Worm (Caenorhabditis elegans) whole organism, midembryonic: Measurements from ENCODE around the gene Y55F3AM.21.

Experiments used
- T22C8.4 ChIP-seq: fragments of 200-800 bp; sonication (Bioruptor generic); IDR thresholded peaks from 2 replicates; pipeline ENCODE4 v1.3.6; 2022; ENCODE audit warnings: missing genetic modification characterization, missing compliant biosample characterization
- cog-1 ChIP-seq: sonication (generic microtip); optimal IDR thresholded peaks from 2 replicates; lab custom pipeline; 2016; ENCODE audit warnings: missing genetic modification characterization, missing compliant biosample characterization
- flt-1 ChIP-seq: fragments of 200-800 bp; sonication (Bioruptor generic); IDR thresholded peaks from 2 replicates; pipeline ENCODE4 v1.3.6; 2022; ENCODE audit warnings: missing genetic modification characterization, missing compliant biosample characterization
- klf-2 ChIP-seq: fragments of 200-800 bp; sonication (Bioruptor generic); conservative IDR thresholded peaks from 2 replicates; pipeline ENCODE4 v1.3.6; 2022; ENCODE audit warnings: missing genetic modification reagents, missing genetic modification characterization, missing compliant biosample characterization
- med-1 ChIP-seq: sonication (generic microtip); optimal IDR thresholded peaks from 2 replicates; lab custom pipeline; 2017; ENCODE audit warnings: missing genetic modification characterization, mild to moderate bottlenecking, missing compliant biosample characterization, antibody characterized with exemption, missing genetic modification reagents; ENCODE audit not compliant: insufficient read depth
- ref-1 ChIP-seq: fragments of 200-800 bp; sonication (Bioruptor generic); conservative IDR thresholded peaks from 2 replicates; pipeline ENCODE4 v1.3.6; 2022; ENCODE audit warnings: missing genetic modification reagents, missing genetic modification characterization, missing compliant biosample characterization
- tab-1 ChIP-seq: fragments of 200-800 bp; sonication (Bioruptor generic); IDR thresholded peaks from 2 replicates; pipeline ENCODE4 v1.3.6; 2022; ENCODE audit warnings: missing genetic modification characterization, missing compliant biosample characterization
- ztf-23 ChIP-seq: fragments of 200-800 bp; sonication (Bioruptor generic); IDR thresholded peaks from 2 replicates; pipeline ENCODE4 v1.3.6; 2022; ENCODE audit warnings: missing genetic modification reagents, missing genetic modification characterization, missing compliant biosample characterization
- ztf-29 ChIP-seq: fragments of 200-800 bp; sonication (Bioruptor generic); IDR thresholded peaks from 2 replicates; pipeline ENCODE4 v1.3.6; 2022; ENCODE audit warnings: missing genetic modification reagents, missing genetic modification characterization, missing compliant biosample characterization

Gene Y55F3AM.21

ce11 chrIV:1013233-1013798, 38.2 kb downstream of the Y55F3AM.21 start:
- TF ChIP-seq tab-1 (GFP tag; lab: Robert Waterston, UW) = no peak
- TF ChIP-seq ztf-23 = no peak
- no peak for TF ChIP-seq flt-1
- TF ChIP-seq klf-2 (GFP tag; lab: Robert Waterston, UW) = no peak
- TF ChIP-seq med-1 (GFP tag; lab: Kevin White, UChicago) = no peak
- TF ChIP-seq ztf-29 (GFP tag; lab: Robert Waterston, UW) = no peak
- no peak for TF ChIP-seq cog-1
- TF ChIP-seq T22C8.4 (GFP tag; lab: Robert Waterston, UW) = no peak
- TF ChIP-seq ref-1 (GFP tag; lab: Robert Waterston, UW) = no peak

- TF ChIP-seq ref-1 (GFP tag; lab: Robert Waterston, UW) (no peak), ztf-23 (peak; percentile 63; the same call in 1 of the 2 replicates), cog-1 (peak; percentile 42), ztf-29 (GFP tag; lab: Robert Waterston, UW) (no peak), med-1 (GFP tag; lab: Kevin White, UChicago) (no peak), tab-1 (GFP tag; lab: Robert Waterston, UW) (no peak)
These were observed 39.0 kb downstream of the Y55F3AM.21 start, which contains the start of gene rbm-39 for ce11 chrIV:1012447-1012846. Gene rbm-39 (plus strand): TSS chrIV:1012624.

- TF ChIP-seq T22C8.4 (GFP tag; lab: Robert Waterston, UW) = no peak
- no peak for TF ChIP-seq ztf-23
- no peak for TF ChIP-seq tab-1 (GFP tag; lab: Robert Waterston, UW)
- TF ChIP-seq flt-1 = no peak
- no peak for TF ChIP-seq med-1 (GFP tag; lab: Kevin White, UChicago)
- TF ChIP-seq ref-1 (GFP tag; lab: Robert Waterston, UW) = no peak
- TF ChIP-seq ztf-29 (GFP tag; lab: Robert Waterston, UW) = no peak
- TF ChIP-seq cog-1 = no peak
- TF ChIP-seq klf-2 (GFP tag; lab: Robert Waterston, UW) = no peak
These were observed 39.7 kb downstream of the Y55F3AM.21 start for ce11 chrIV:1011776-1012175.

ce11 chrIV:1010212-1010611, 41.3 kb downstream of the Y55F3AM.21 start, which contains the start of gene atg-3:
Gene atg-3 (plus strand): TSS chrIV:1010512.
- no peak for TF ChIP-seq ztf-29 (GFP tag; lab: Robert Waterston, UW)
- no peak for TF ChIP-seq ztf-23
- no peak for TF ChIP-seq ref-1 (GFP tag; lab: Robert Waterston, UW)
- TF ChIP-seq klf-2 (GFP tag; lab: Robert Waterston, UW) = no peak
- TF ChIP-seq med-1 (GFP tag; lab: Kevin White, UChicago) = no peak
- no peak for TF ChIP-seq flt-1
- no peak for TF ChIP-seq tab-1 (GFP tag; lab: Robert Waterston, UW)
- no peak for TF ChIP-seq cog-1
- TF ChIP-seq T22C8.4 (GFP tag; lab: Robert Waterston, UW) = no peak

ce11 chrIV:1009546-1009945, 41.9 kb downstream of the Y55F3AM.21 start, which contains the start of gene Y55F3AM.9:
Gene Y55F3AM.9 (minus strand): TSS chrIV:1009734.
- TF ChIP-seq flt-1 (no peak), ztf-23 (no peak), cog-1 (no peak), klf-2 (GFP tag; lab: Robert Waterston, UW) (no peak), ref-1 (GFP tag; lab: Robert Waterston, UW) (no peak), tab-1 (GFP tag; lab: Robert Waterston, UW) (no peak), med-1 (GFP tag; lab: Kevin White, UChicago) (no peak), ztf-29 (GFP tag; lab: Robert Waterston, UW) (no peak), T22C8.4 (GFP tag; lab: Robert Waterston, UW) (no peak)

ce11 chrIV:1006662-1007061, 44.8 kb downstream of the Y55F3AM.21 start:
- TF ChIP-seq T22C8.4 (GFP tag; lab: Robert Waterston, UW) (peak; percentile 23; the same call in 1 of the 2 replicates), ref-1 (GFP tag; lab: Robert Waterston, UW) (no peak)

ce11 chrIV:1005761-1006160, 45.7 kb downstream of the Y55F3AM.21 start, which contains the start of gene immp-2:
Gene immp-2 (minus strand): TSS chrIV:1005861.
- TF ChIP-seq med-1 (GFP tag; lab: Kevin White, UChicago) (no peak), ztf-23 (no peak), T22C8.4 (GFP tag; lab: Robert Waterston, UW) (no peak), cog-1 (no peak), ztf-29 (GFP tag; lab: Robert Waterston, UW) (no peak), klf-2 (GFP tag; lab: Robert Waterston, UW) (no peak), tab-1 (GFP tag; lab: Robert Waterston, UW) (no peak), flt-1 (no peak), ref-1 (GFP tag; lab: Robert Waterston, UW) (no peak)

ce11 chrIV:1000441-1000840, 51.0 kb downstream of the Y55F3AM.21 start:
- no peak for TF ChIP-seq ztf-29 (GFP tag; lab: Robert Waterston, UW)
- no peak for TF ChIP-seq ztf-23
- TF ChIP-seq ref-1 (GFP tag; lab: Robert Waterston, UW) = no peak
- peak; percentile 98 for TF ChIP-seq T22C8.4 (GFP tag; lab: Robert Waterston, UW)

- peak; percentile 98 for TF ChIP-seq T22C8.4 (GFP tag; lab: Robert Waterston, UW)
- TF ChIP-seq cog-1 = no peak
These were observed 51.8 kb downstream of the Y55F3AM.21 start for ce11 chrIV:999675-1000074.
